4 worm cellular contexts compared by ENCODE assay signal in genomic region chrIV:9336538-9337090, ce11.
A peak's percentile ranks its signal among the peaks of the same experiment; 100 is the strongest.
TF ChIP-seq lines count a peak whose summit lies in the region.

Gene T20D3.5, plus strand, starts transcription at chrIV:9337040.

TF ChIP-seq in whole organism, L1 larva, 84 proteins besides CTCF, POLR2A, EP300 and RAD21:
- TF ChIP-seq nhr-20 (tag; optimal IDR thresholded peaks at IDR 0.05; lab: Kevin White, UChicago) (no peak), fkh-4 (tag; optimal IDR thresholded peaks at IDR 0.05; lab: Kevin White, UChicago; ENCODE audit: borderline replicate concordance) (no peak), nhr-11 (tag; optimal IDR thresholded peaks at IDR 0.05; lab: Kevin White, UChicago) (no peak), rnt-1 (tag; optimal IDR thresholded peaks at IDR 0.05; lab: Kevin White, UChicago) (peak; percentile 13), ets-5 (GFP tag; IDR thresholded peaks at IDR 0.05; lab: Robert Waterston, UW) (no peak), nhr-77 (tag; optimal IDR thresholded peaks at IDR 0.05; lab: Kevin White, UChicago) (no peak)

TF ChIP-seq in whole organism, L4 larva, 104 proteins besides CTCF, POLR2A, EP300 and RAD21:
- no peak for TF ChIP-seq nhr-28 (tag; optimal IDR thresholded peaks at IDR 0.05; lab: Kevin White, UChicago)
- TF ChIP-seq nhr-77 (tag; optimal IDR thresholded peaks at IDR 0.05; lab: Kevin White, UChicago), result no peak
- TF ChIP-seq mes-2 (tag; optimal IDR thresholded peaks at IDR 0.05; lab: Kevin White, UChicago; ENCODE audit: poor library complexity, severe bottlenecking), result peak; percentile 66
- peak; percentile 67 for TF ChIP-seq unc-130 (GFP tag; optimal IDR thresholded peaks at IDR 0.05; lab: Kevin White, UChicago)

TF ChIP-seq in whole organism, late embryonic, 69 proteins besides CTCF, POLR2A, EP300 and RAD21:
- TF ChIP-seq sox-2 (GFP tag; IDR thresholded peaks at IDR 0.05; lab: Robert Waterston, UW) (no peak), ceh-2 (tag; optimal IDR thresholded peaks at IDR 0.05; lab: Kevin White, UChicago) (peak; percentile 7), ceh-34 (tag; optimal IDR thresholded peaks at IDR 0.05; lab: Kevin White, UChicago) (no peak), pax-1 (tag; optimal IDR thresholded peaks at IDR 0.05; lab: Kevin White, UChicago) (no peak), unc-86 (tag; optimal IDR thresholded peaks at IDR 0.05; lab: Kevin White, UChicago) (no peak), hlh-15 (tag; optimal IDR thresholded peaks at IDR 0.05; lab: Kevin White, UChicago) (no peak), npax-4 (tag; optimal IDR thresholded peaks at IDR 0.05; lab: Kevin White, UChicago) (no peak), ceh-48 (tag; optimal IDR thresholded peaks at IDR 0.05; lab: Kevin White, UChicago) (no peak), ets-4 (tag; optimal IDR thresholded peaks at IDR 0.05; lab: Kevin White, UChicago) (no peak), rnt-1 (tag; optimal IDR thresholded peaks at IDR 0.05; lab: Kevin White, UChicago) (no peak), hlh-8 (tag; optimal IDR thresholded peaks at IDR 0.05; lab: Kevin White, UChicago) (no peak), dmd-4 (tag; optimal IDR thresholded peaks at IDR 0.05; lab: Kevin White, UChicago; ENCODE audit: borderline replicate concordance) (no peak), tbx-2 (tag; optimal IDR thresholded peaks at IDR 0.05; lab: Kevin White, UChicago) (peak; percentile 7), pag-3 (tag; optimal IDR thresholded peaks at IDR 0.05; lab: Kevin White, UChicago; ENCODE audit: borderline replicate concordance) (no peak), elt-4 (tag; optimal IDR thresholded peaks at IDR 0.05; lab: Kevin White, UChicago) (no peak)

TF ChIP-seq in whole organism, young adult, 124 proteins besides CTCF, POLR2A, EP300 and RAD21:
- TF ChIP-seq ekl-4 (GFP tag; IDR thresholded peaks at IDR 0.05; lab: Robert Waterston, UW) (no peak), him-1 (tag; optimal IDR thresholded peaks at IDR 0.05; lab: Kevin White, UChicago) (peak; percentile 45)
